Worm (Caenorhabditis elegans) whole organism, early embryonic: ENCODE measurements around the gene gfi-3.

Source experiments
- B0310.2 ChIP-seq: sonication (generic microtip); optimal IDR thresholded peaks from 2 replicates; lab custom pipeline; 2016; ENCODE audit warnings: mild to moderate bottlenecking, missing genetic modification characterization, missing compliant biosample characterization
- aly-1 ChIP-seq: sonication (generic microtip); optimal IDR thresholded peaks from 2 replicates; lab custom pipeline; 2016; ENCODE audit warnings: missing genetic modification characterization, missing compliant biosample characterization
- ama-1 ChIP-seq: fragments of 150-350 bp; optimal IDR thresholded peaks from 2 replicates; lab custom pipeline; 2014
- ceh-13 ChIP-seq: fragments of 200-800 bp; sonication (Bioruptor generic); optimal IDR thresholded peaks from 2 replicates; lab custom pipeline; 2018; ENCODE audit warnings: mild to moderate bottlenecking, missing genetic modification characterization, missing compliant biosample characterization
- ets-7 ChIP-seq: sonication (generic microtip); optimal IDR thresholded peaks from 2 replicates; lab custom pipeline; 2016; ENCODE audit warnings: missing genotype, missing genetic modification characterization, missing compliant biosample characterization
- flt-1 ChIP-seq: fragments of 200-800 bp; sonication (Bioruptor generic); IDR thresholded peaks from 2 replicates; pipeline ENCODE4 v1.3.6; 2022; ENCODE audit warnings: missing genetic modification characterization, missing compliant biosample characterization
- hmg-4 ChIP-seq: fragments of 200-800 bp; sonication (Bioruptor generic); optimal IDR thresholded peaks from 2 replicates; lab custom pipeline; 2018; ENCODE audit warnings: mild to moderate bottlenecking, missing genetic modification characterization, missing compliant biosample characterization
- pes-1 ChIP-seq: fragments of 200-800 bp; sonication (Bioruptor generic); IDR thresholded peaks from 2 replicates; pipeline ENCODE4 v1.3.6; 2022; ENCODE audit warnings: missing genetic modification reagents, missing genetic modification characterization, missing compliant biosample characterization
- sea-1 ChIP-seq: fragments of 200-800 bp; sonication (Bioruptor generic); conservative IDR thresholded peaks from 2 replicates; pipeline ENCODE4 v1.3.6; 2022; ENCODE audit warnings: missing genetic modification characterization, missing compliant biosample characterization
- tbx-11 ChIP-seq: fragments of 200-800 bp; sonication (Bioruptor generic); IDR thresholded peaks from 2 replicates; pipeline ENCODE4 v1.3.6; 2022; ENCODE audit warnings: missing genetic modification characterization, missing compliant biosample characterization
- tra-4 ChIP-seq: sonication (generic microtip); optimal IDR thresholded peaks from 2 replicates; lab custom pipeline; 2017; ENCODE audit warnings: missing genetic modification characterization, missing compliant biosample characterization

ce11 chrX:14480248-14480647 lies at the start of gene gfi-3:
- no peak for TF ChIP-seq ama-1 (lab: Kevin White, UChicago)
- peak; percentile 76 for TF ChIP-seq pes-1 (GFP tag; lab: Robert Waterston, UW)
- peak; percentile 51; the same call in 1 of the 2 replicates for TF ChIP-seq sea-1
- no peak for TF ChIP-seq flt-1 (GFP tag; lab: Robert Waterston, UW)
- no peak for TF ChIP-seq ets-7
- TF ChIP-seq tra-4 = no peak
- no peak for TF ChIP-seq ceh-13 (GFP tag; lab: Kevin White, UChicago)
- peak; percentile 69 for TF ChIP-seq hmg-4 (GFP tag; lab: Kevin White, UChicago)
- no peak for TF ChIP-seq aly-1 (tag; lab: Kevin White, UChicago)
- TF ChIP-seq tbx-11 (GFP tag; lab: Robert Waterston, UW) = peak; percentile 47; the same call in 1 of the 2 replicates
- no peak for TF ChIP-seq B0310.2 (tag; lab: Kevin White, UChicago)
